Fruit fly (Drosophila melanogaster): ENCODE results near the gene CG15399.

Gene CG15399

dm6 chr2L:2759654-2760053 is 11.9 kb downstream of the CG15399 start, which contains the start of the genes HemK2, Snapin and Tnpo-SR (continued):
- TF ChIP-seq Blimp-1 (GFP tag; optimal IDR thresholded peaks at IDR 0.05) (peak; percentile 87), fd3F (GFP tag; optimal IDR thresholded peaks at IDR 0.05) (peak; percentile 90), Ets97D (GFP tag; optimal IDR thresholded peaks at IDR 0.05) (peak; percentile 82), Trl (optimal IDR thresholded peaks at IDR 0.05) (no peak), Trl (GFP tag; optimal IDR thresholded peaks at IDR 0.05) (peak; percentile 81), CG8944 (GFP tag; optimal IDR thresholded peaks at IDR 0.05) (peak; percentile 69), CG31388 (GFP tag; optimal IDR thresholded peaks at IDR 0.05) (peak; percentile 74), CG15514 (GFP tag; optimal IDR thresholded peaks at IDR 0.05) (peak; percentile 88), CG12744 (GFP tag; optimal IDR thresholded peaks at IDR 0.05) (peak; percentile 87), Lim3 (GFP tag; IDR thresholded peaks at IDR 0.05) (peak; percentile 60; the same call in 1 of the 2 replicates), CG18619 (GFP tag; optimal IDR thresholded peaks at IDR 0.05) (peak; percentile 80), crp (GFP tag; optimal IDR thresholded peaks at IDR 0.05) (peak in 1 of 2 experiments; percentile 63), CG11247 (GFP tag; IDR thresholded peaks at IDR 0.05) (peak; percentile 94), Vsx1 (GFP tag; optimal IDR thresholded peaks at IDR 0.05) (peak; percentile 84), Asciz (GFP tag; optimal IDR thresholded peaks at IDR 0.05) (peak; percentile 72), tap (tag; optimal IDR thresholded peaks at IDR 0.05) (peak; percentile 86), fru (optimal IDR thresholded peaks at IDR 0.05) (no peak), CG31224 (GFP tag; IDR thresholded peaks at IDR 0.05) (peak; percentile 84), kah (GFP tag; optimal IDR thresholded peaks at IDR 0.05) (peak; percentile 68), H15 (GFP tag; IDR thresholded peaks at IDR 0.05) (peak; percentile 92), so (GFP tag; IDR thresholded peaks at IDR 0.05) (peak; percentile 92), BtbVII (GFP tag; optimal IDR thresholded peaks at IDR 0.05) (peak; percentile 85), GATAe (GFP tag; conservative IDR thresholded peaks at IDR 0.05) (peak; percentile 82), HmgZ (tag; optimal IDR thresholded peaks at IDR 0.05) (peak; percentile 93), ara (GFP tag; IDR thresholded peaks at IDR 0.05) (peak; percentile 88), Oli (tag; optimal IDR thresholded peaks at IDR 0.05) (peak; percentile 80), CG4282 (GFP tag; optimal IDR thresholded peaks at IDR 0.05) (peak; percentile 48), Dip2 (GFP tag; IDR thresholded peaks at IDR 0.05) (no peak; the same call in 1 of the 2 replicates), CG1603 (tag; optimal IDR thresholded peaks at IDR 0.05) (peak; percentile 81), Aef1 (GFP tag; IDR thresholded peaks at IDR 0.05) (peak; percentile 95), Sin3A (optimal IDR thresholded peaks at IDR 0.05) (peak; percentile 82), CG16813 (GFP tag; IDR thresholded peaks at IDR 0.05; ENCODE audit: partially characterized antibody) (peak; percentile 97), crol (GFP tag; IDR thresholded peaks at IDR 0.05) (peak; percentile 36; the same call in 1 of the 2 replicates), Bgb (GFP tag; IDR thresholded peaks at IDR 0.05; ENCODE audit: partially characterized antibody) (peak; percentile 92), amos (GFP tag; IDR thresholded peaks at IDR 0.05; ENCODE audit: partially characterized antibody) (peak; percentile 93), chif (GFP tag; optimal IDR thresholded peaks at IDR 0.05) (peak; percentile 69 to 82), mam (GFP tag; optimal IDR thresholded peaks at IDR 0.05) (peak; percentile 91), mld (GFP tag; IDR thresholded peaks at IDR 0.05; ENCODE audit: partially characterized antibody) (peak; percentile 87), CG17186 (GFP tag; optimal IDR thresholded peaks at IDR 0.05) (peak; percentile 67), CG12659 (GFP tag; optimal IDR thresholded peaks at IDR 0.05) (peak; percentile 96), btn (GFP tag; optimal IDR thresholded peaks at IDR 0.05) (peak; percentile 53), ap (GFP tag; IDR thresholded peaks at IDR 0.05) (peak; percentile 89), CG8281 (tag; optimal IDR thresholded peaks at IDR 0.05) (peak; percentile 60), Dll (GFP tag; IDR thresholded peaks at IDR 0.05; ENCODE audit: partially characterized antibody) (peak; percentile 98), CG17912 (GFP tag; optimal IDR thresholded peaks at IDR 0.05) (peak; percentile 62), vnd (GFP tag; IDR thresholded peaks at IDR 0.05; ENCODE audit: partially characterized antibody) (peak; percentile 94), CG11560 (tag; IDR thresholded peaks at IDR 0.05) (peak; percentile 88), twi (tag; optimal IDR thresholded peaks at IDR 0.05) (peak; percentile 87), Doc3 (GFP tag; IDR thresholded peaks at IDR 0.05; ENCODE audit: partially characterized antibody) (peak; percentile 98), Dip3 (GFP tag; optimal IDR thresholded peaks at IDR 0.05) (peak; percentile 88), sob (GFP tag; IDR thresholded peaks at IDR 0.05) (peak; percentile 96)

Measured in whole organism, embryonic.